Fruit fly (Drosophila melanogaster) whole organism, pupa: ENCODE measurements around the gene Rift.

ENCODE experiments used
- CG10348 ChIP-seq: fragments of 200-800 bp; sonication (Bioruptor generic); IDR thresholded peaks from 2 replicates; pipeline ENCODE4 v1.3.6; 2022; ENCODE audit warnings: missing biosample characterization, missing genetic modification characterization
- CG12605 ChIP-seq: fragments of 200-800 bp; sonication (Bioruptor generic); IDR thresholded peaks from 2 replicates; pipeline ENCODE4 v1.3.6; 2022; ENCODE audit warnings: missing biosample characterization, missing genetic modification characterization
- CG13204 ChIP-seq: fragments of 200-800 bp; sonication (Bioruptor generic); optimal IDR thresholded peaks from 2 replicates; lab custom pipeline; 2018; ENCODE audit warnings: missing biosample characterization, mild to moderate bottlenecking, missing genetic modification characterization, moderate library complexity
- CG14655 ChIP-seq: fragments of 200-800 bp; sonication (Bioruptor generic); optimal IDR thresholded peaks from 3 replicates; lab custom pipeline; 2017; ENCODE audit warnings: mild to moderate bottlenecking, missing biosample characterization, missing genetic modification reagents, missing genetic modification characterization
- CG15710 ChIP-seq: fragments of 200-800 bp; sonication (Bioruptor generic); optimal IDR thresholded peaks from 2 replicates; lab custom pipeline; 2018; ENCODE audit warnings: missing biosample characterization, mild to moderate bottlenecking, missing genetic modification characterization, moderate library complexity
- CG17806 ChIP-seq: fragments of 200-800 bp; sonication (Bioruptor generic); optimal IDR thresholded peaks from 2 replicates; lab custom pipeline; 2018; ENCODE audit warnings: missing biosample characterization, mild to moderate bottlenecking, missing genetic modification characterization, moderate library complexity
- CG32121 ChIP-seq: fragments of 200-800 bp; sonication (Bioruptor generic); IDR thresholded peaks from 2 replicates; pipeline ENCODE4 v1.3.6; 2022; ENCODE audit warnings: missing biosample characterization, missing genetic modification characterization
- CG34367 ChIP-seq: fragments of 200-800 bp; sonication (Bioruptor generic); optimal IDR thresholded peaks from 2 replicates; lab custom pipeline; 2018; ENCODE audit warnings: missing biosample characterization, mild to moderate bottlenecking, missing genetic modification characterization
- CG4496 ChIP-seq: fragments of 200-800 bp; sonication (Bioruptor generic); IDR thresholded peaks from 3 replicates; pipeline ENCODE4 v1.3.6; 2022; ENCODE audit warnings: missing biosample characterization, missing genetic modification characterization
- CG8159 ChIP-seq: fragments of 200-800 bp; sonication (Bioruptor generic); optimal IDR thresholded peaks from 3 replicates; lab custom pipeline; 2018; ENCODE audit warnings: missing biosample characterization, mild to moderate bottlenecking, missing genetic modification characterization, moderate library complexity
- CG8301 ChIP-seq: fragments of 200-800 bp; sonication (Bioruptor generic); optimal IDR thresholded peaks from 2 replicates; lab custom pipeline; 2018; ENCODE audit warnings: missing biosample characterization, mild to moderate bottlenecking, missing genetic modification characterization
- CG9948 ChIP-seq: fragments of 200-800 bp; sonication (Bioruptor generic); optimal IDR thresholded peaks from 2 replicates; lab custom pipeline; 2018; ENCODE audit warnings: missing biosample characterization, mild to moderate bottlenecking, missing genetic modification characterization, moderate library complexity
- D1 ChIP-seq: fragments of 200-800 bp; sonication (Bioruptor generic); optimal IDR thresholded peaks from 2 replicates; lab custom pipeline; 2018; ENCODE audit warnings: missing biosample characterization, mild to moderate bottlenecking, missing genetic modification characterization, moderate library complexity
- EcR ChIP-seq: fragments of 200-800 bp; sonication (Bioruptor generic); optimal IDR thresholded peaks from 3 replicates; lab custom pipeline; 2019; ENCODE audit warnings: missing biosample characterization, missing genetic modification characterization, mild to moderate bottlenecking, moderate library complexity, missing genetic modification reagents
- Ets98B ChIP-seq: fragments of 200-800 bp; sonication (Bioruptor generic); IDR thresholded peaks from 2 replicates; pipeline ENCODE4 v1.3.6; 2022; ENCODE audit warnings: missing biosample characterization, missing genetic modification characterization
- Pif1A ChIP-seq: fragments of 200-800 bp; sonication (Bioruptor generic); optimal IDR thresholded peaks from 3 replicates; lab custom pipeline; 2016; ENCODE audit warnings: missing biosample characterization, missing genetic modification characterization
- Pif1B ChIP-seq: fragments of 200-800 bp; sonication (Bioruptor generic); optimal IDR thresholded peaks from 3 replicates; lab custom pipeline; 2016; ENCODE audit warnings: missing biosample characterization, missing genetic modification characterization
- Snoo ChIP-seq: fragments of 200-800 bp; sonication (Bioruptor generic); optimal IDR thresholded peaks from 3 replicates; lab custom pipeline; 2017; ENCODE audit warnings: missing biosample characterization, mild to moderate bottlenecking, missing genetic modification characterization, inconsistent platforms
- fd96Ca ChIP-seq: fragments of 200-800 bp; sonication (Bioruptor generic); IDR thresholded peaks from 3 replicates; pipeline ENCODE4 v1.3.6; 2022; ENCODE audit warnings: missing biosample characterization, missing genetic modification characterization
- gl ChIP-seq: fragments of 200-800 bp; sonication (Bioruptor generic); optimal IDR thresholded peaks from 2 replicates; lab custom pipeline; 2018; ENCODE audit warnings: missing biosample characterization, mild to moderate bottlenecking, missing genetic modification characterization
- rn ChIP-seq: fragments of 200-800 bp; sonication (Bioruptor generic); IDR thresholded peaks from 2 replicates; pipeline ENCODE4 v1.3.6; 2022; ENCODE audit warnings: missing biosample characterization, missing genetic modification characterization

Gene Rift

DNA sequence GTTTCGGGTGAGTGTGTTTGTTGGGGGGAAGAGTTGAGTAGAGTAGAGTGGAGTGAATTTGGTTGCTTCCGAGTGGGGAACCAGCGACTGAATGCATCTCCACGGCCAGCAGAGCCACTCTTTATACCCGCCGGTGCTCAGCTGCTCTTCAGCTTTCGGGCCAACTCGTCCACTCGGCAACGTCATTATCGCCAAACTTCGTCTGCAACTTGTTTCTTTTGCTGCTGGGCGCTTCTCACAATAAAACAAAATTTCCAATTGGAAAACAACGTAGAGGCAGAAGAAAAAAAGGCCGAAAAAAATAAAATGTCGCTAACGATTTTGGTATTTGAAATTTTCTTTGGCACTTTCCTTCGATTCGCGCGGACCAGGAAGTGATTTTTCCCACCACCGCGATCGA is 45.3 kb downstream of the Rift start, which contains the start of gene CG2150:
CG2150 (minus strand) TSS at position 101 of the 400 bp plus-strand sequence.
- no peak for TF ChIP-seq D1 (tag; lab: Kevin White, UChicago)
- peak; percentile 24; the same call in 1 of the 2 replicates for TF ChIP-seq Ets98B (GFP tag; lab: Robert Waterston, UW)
- no peak for TF ChIP-seq CG17806
- peak; percentile 16; the same call in 1 of the 3 replicates for TF ChIP-seq CG4496
- TF ChIP-seq, all 21 proteins: peak for 2

DNA sequence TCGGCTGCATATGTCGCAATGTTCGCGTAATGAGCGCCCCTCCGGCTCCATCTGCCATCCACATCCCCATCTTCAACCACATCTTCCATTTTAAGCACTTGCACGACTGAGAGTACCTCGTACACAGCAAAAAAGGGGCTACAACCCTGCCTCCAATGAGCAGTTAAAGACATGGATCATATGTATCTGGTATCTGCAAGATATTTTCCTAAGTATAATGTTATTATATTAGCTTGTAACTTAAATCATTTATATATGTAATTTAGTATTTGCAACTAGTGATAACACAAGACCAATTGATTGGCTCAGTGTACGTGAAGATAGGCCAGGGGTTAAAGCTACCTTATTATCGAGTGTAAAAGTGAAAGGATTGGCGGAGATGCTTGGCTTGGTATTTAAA is 47.3 kb downstream of the Rift start:
- TF ChIP-seq Pif1B (peak; percentile 76), CG32121 (GFP tag; lab: Robert Waterston, UW) (peak; percentile 49; the same call in 1 of the 2 replicates), rn (no peak), fd96Ca (GFP tag; lab: Robert Waterston, UW) (peak; percentile 78), CG13204 (GFP tag; lab: Kevin White, UChicago) (peak; percentile 22), CG14655 (peak; percentile 76), CG4496 (peak; percentile 51; the same call in 2 of the 3 replicates), EcR (GFP tag; lab: Kevin White, UChicago) (peak; percentile 2), gl (no peak), Pif1A (GFP tag; lab: Kevin White, UChicago) (peak; percentile 71), CG8301 (tag; lab: Kevin White, UChicago) (peak; percentile 70), CG15710 (tag; lab: Kevin White, UChicago) (peak; percentile 70), CG34367 (tag; lab: Kevin White, UChicago) (peak; percentile 55), CG17806 (peak; percentile 75), CG12605 (GFP tag; lab: Robert Waterston, UW) (no peak), Snoo (no peak), CG10348 (GFP tag; lab: Robert Waterston, UW) (no peak), Ets98B (GFP tag; lab: Robert Waterston, UW) (peak; percentile 58), CG9948 (tag; lab: Kevin White, UChicago) (peak; percentile 65), CG8159 (tag; lab: Kevin White, UChicago) (peak; percentile 84), D1 (tag; lab: Kevin White, UChicago) (no peak)
- TF ChIP-seq, all 21 proteins: peak for 15

DNA sequence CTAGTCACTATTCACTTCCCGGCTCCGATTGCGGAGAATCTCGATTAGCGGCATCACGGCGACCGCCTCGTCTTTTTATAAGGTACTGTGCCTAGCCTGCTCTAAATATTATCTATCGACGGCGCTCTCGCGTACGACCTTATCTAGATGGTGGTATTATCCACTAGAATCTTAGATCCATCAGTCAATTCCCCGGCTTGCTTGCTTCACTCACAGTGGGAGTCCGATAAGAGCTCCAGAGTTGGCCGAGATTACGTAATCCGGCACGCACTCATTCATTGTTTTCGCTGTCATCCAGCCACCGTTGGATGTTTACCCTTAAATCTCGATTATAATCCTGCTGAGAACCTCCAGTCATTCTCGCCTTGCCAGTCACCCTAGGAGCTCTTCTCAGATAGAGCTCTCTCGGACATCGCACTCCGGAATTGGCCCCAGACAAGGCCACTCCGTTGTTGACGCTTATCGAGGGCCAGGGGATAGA is 48.4 kb downstream of the Rift start, which contains the start of gene Smvt:
Smvt (minus strand) TSS at position 51 of the 481 bp plus-strand sequence.
- TF ChIP-seq Pif1A (GFP tag; lab: Kevin White, UChicago) (no peak), CG4496 (0 out of 3 replicates have a peak, but pooled peaks have one; percentile 29), CG9948 (tag; lab: Kevin White, UChicago) (no peak), CG14655 (no peak), Snoo (no peak), EcR (GFP tag; lab: Kevin White, UChicago) (peak; percentile 45), CG17806 (no peak), CG12605 (GFP tag; lab: Robert Waterston, UW) (no peak), CG8159 (tag; lab: Kevin White, UChicago) (no peak), D1 (tag; lab: Kevin White, UChicago) (no peak)

DNA sequence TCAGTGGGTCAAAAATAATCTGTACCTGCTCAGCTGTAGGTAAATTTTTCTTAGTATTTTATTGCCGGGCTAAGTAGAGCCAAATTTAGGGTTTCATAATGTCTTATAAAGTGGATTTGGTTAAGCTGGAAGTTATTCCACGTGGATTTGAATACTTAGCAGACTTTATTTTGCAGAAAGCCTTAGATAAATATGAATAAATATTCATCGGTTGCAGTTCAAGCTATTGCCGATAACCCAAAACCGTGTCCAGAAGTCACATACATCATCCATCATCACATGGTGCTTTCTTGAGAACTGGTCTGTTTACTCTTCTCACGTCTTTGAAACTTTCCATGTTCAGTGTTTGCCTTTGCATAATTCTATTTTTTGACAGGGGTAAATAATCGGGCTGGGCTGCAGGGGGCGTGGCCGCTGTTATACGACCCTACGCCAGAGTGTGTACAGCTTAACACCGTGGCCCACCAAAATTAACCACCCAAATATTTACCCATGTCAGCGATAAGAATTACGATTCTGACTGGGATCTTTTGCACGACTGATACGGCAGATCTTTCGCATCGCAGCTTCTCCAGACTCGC is 51.3 kb downstream of the Rift start, which contains the start of gene CG2187:
CG2187 (minus strand) TSS at position 51 of the 581 bp plus-strand sequence.
- TF ChIP-seq CG15710 (tag; lab: Kevin White, UChicago) (no peak), Ets98B (GFP tag; lab: Robert Waterston, UW) (no peak), CG10348 (GFP tag; lab: Robert Waterston, UW) (no peak), EcR (GFP tag; lab: Kevin White, UChicago) (no peak), fd96Ca (GFP tag; lab: Robert Waterston, UW) (no peak), rn (no peak), Snoo (no peak), CG32121 (GFP tag; lab: Robert Waterston, UW) (no peak), CG17806 (no peak)
